Worm (Caenorhabditis elegans): ENCODE results near the gene dre-1.

DNA sequence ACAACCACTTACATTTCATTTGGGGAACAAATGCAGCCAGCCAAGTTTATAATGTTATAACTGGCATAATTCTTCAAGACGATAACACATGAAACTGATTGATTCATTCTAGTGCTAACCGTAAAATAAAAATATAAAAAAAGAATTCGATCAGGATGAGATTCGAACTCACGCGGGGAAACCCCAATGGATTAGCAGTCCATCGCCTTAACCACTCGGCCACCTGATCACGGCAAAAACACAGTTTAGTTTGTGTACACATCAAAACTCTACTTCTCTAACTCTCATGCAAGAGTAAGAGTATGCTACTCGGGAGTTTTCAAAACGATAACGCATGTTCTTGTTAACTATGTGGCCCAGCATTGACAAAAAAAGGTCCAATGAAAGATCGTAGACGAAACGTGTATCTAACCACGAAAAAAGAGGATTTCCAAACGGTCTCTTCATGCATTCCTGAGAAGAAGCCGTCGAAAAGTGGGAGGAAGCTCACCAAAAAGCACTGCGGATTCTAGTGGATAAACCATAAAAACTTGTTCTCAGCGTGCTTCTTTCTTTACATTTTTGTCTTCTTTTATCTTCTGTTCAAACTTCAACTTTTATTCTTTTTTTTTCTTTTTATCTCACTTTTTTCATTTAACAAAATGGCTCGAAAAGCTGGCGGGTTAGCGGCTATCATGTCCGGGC is 5.5 kb upstream of the dre-1 start, which contains the start of gene twk-10:
- TF ChIP-seq cog-1 (tag; optimal IDR thresholded peaks at IDR 0.05) = no peak
- peak; percentile 51; the same call in 1 of the 2 replicates for TF ChIP-seq ref-1 (GFP tag; conservative IDR thresholded peaks at IDR 0.05)
- TF ChIP-seq tab-1 (GFP tag; IDR thresholded peaks at IDR 0.05) = 0 out of 2 replicates have a peak, but pooled peaks have one; percentile 57
- no peak for TF ChIP-seq med-1 (GFP tag; optimal IDR thresholded peaks at IDR 0.05; ENCODE audit: insufficient read depth)
- TF ChIP-seq flt-1 (GFP tag; IDR thresholded peaks at IDR 0.05) = peak; percentile 60; the same call in 1 of the 2 replicates
- TF ChIP-seq klf-2 (GFP tag; conservative IDR thresholded peaks at IDR 0.05) = no peak
- no peak; the same call in 1 of the 2 replicates for TF ChIP-seq T22C8.4 (GFP tag; IDR thresholded peaks at IDR 0.05)

All from whole organism, midembryonic.